Worm (Caenorhabditis elegans) whole organism, L2 larva: ENCODE results near the gene sars-1.

Experiments used
- ZK546.5 ChIP-seq: sonication (generic microtip); optimal IDR thresholded peaks from 2 replicates; lab custom pipeline; 2017; ENCODE audit warnings: missing biosample characterization, missing genetic modification characterization
- ama-1 ChIP-seq: fragments of 150-350 bp; optimal IDR thresholded peaks from 2 replicates; lab custom pipeline; 2018; ENCODE audit warnings: inconsistent platforms
- crh-2 ChIP-seq: sonication (generic microtip); optimal IDR thresholded peaks from 2 replicates; lab custom pipeline; 2017; ENCODE audit warnings: missing biosample characterization, missing genetic modification characterization
- lin-39 ChIP-seq: fragments of 150-350 bp; optimal IDR thresholded peaks from 2 replicates; lab custom pipeline; 2014; ENCODE audit warnings: missing biosample characterization, missing genetic modification reagents, missing genetic modification characterization
- nhr-12 ChIP-seq: fragments of 150-350 bp; optimal IDR thresholded peaks from 2 replicates; lab custom pipeline; 2014; ENCODE audit warnings: missing biosample characterization, missing genetic modification characterization
- nhr-237 ChIP-seq: fragments of 150-350 bp; optimal IDR thresholded peaks from 2 replicates; lab custom pipeline; 2014; ENCODE audit warnings: missing biosample characterization, missing genetic modification characterization
- snpc-4 ChIP-seq: fragments of 150-350 bp; optimal IDR thresholded peaks from 2 replicates; lab custom pipeline; 2014; ENCODE audit warnings: missing biosample characterization, missing genetic modification characterization
- unc-62 ChIP-seq: fragments of 150-350 bp; optimal IDR thresholded peaks from 2 replicates; lab custom pipeline; 2014; ENCODE audit warnings: missing biosample characterization, missing genetic modification reagents, missing genetic modification characterization
- ztf-11 ChIP-seq: sonication (generic microtip); optimal IDR thresholded peaks from 2 replicates; lab custom pipeline; 2017; ENCODE audit warnings: missing biosample characterization, missing genetic modification characterization

DNA sequence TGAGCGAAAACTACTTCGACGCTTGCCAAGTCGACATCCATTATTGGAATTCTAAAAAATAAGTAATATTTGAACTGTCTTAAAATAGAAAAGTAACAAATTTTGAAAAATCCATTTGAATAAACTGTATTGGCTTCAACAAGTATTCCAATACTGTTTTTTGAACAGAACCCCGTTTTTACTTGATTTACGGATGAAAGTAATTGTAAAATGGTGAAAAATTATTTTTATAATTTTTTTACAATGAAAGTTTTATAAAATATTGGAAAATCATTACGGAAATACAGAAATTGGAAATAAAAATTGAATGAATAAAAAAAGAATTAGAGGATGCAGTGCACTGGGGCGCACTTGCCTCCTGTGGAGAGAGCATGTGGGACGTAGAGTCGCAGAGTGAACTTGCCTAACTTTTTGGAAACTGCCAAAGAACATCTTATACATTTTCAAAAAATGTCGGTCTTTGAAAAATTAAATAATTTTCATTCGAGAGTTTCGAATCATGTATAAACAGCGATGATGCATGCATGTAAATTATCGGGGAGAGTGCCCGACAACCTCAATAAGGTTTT, 21.2 kb upstream of the sars-1 start, which contains the start of gene rrp-1:
- TF ChIP-seq nhr-12 (tag; lab: Kevin White, UChicago) (no peak), lin-39 (tag; lab: Kevin White, UChicago) (no peak), ZK546.5 (tag; lab: Kevin White, UChicago) (no peak), nhr-237 (no peak), ztf-11 (tag; lab: Kevin White, UChicago) (no peak), snpc-4 (no peak), ama-1 (lab: Kevin White, UChicago) (no peak), crh-2 (tag; lab: Kevin White, UChicago) (no peak), unc-62 (GFP tag; lab: Kevin White, UChicago) (no peak)
